Worm (Caenorhabditis elegans) whole organism, L1 larva: ENCODE data around the gene vps-45.

Source experiments
- ceh-82 ChIP-seq, 3 experiments: fragments of 150-350 bp in 1 of 3; sonication (generic microtip) in 2 of 3; optimal IDR thresholded peaks; 2 replicates each; lab custom pipeline; 2014 to 2017; ENCODE audit warnings: missing biosample characterization in 3 of 3, missing genetic modification characterization in 3 of 3
- ceh-90 ChIP-seq: sonication (generic microtip); optimal IDR thresholded peaks from 2 replicates; lab custom pipeline; 2016; ENCODE audit warnings: missing genetic modification characterization, missing compliant biosample characterization
- egl-27 ChIP-seq, 2 experiments: fragments of 150-350 bp in 1 of 2; sonication (generic microtip); optimal IDR thresholded peaks; 3 replicates each; lab custom pipeline; 2017 to 2018; ENCODE audit warnings: missing biosample characterization in 2 of 2, missing genetic modification characterization in 2 of 2, missing genetic modification reagents in 2 of 2
- isw-1 ChIP-seq: fragments of 200-800 bp; sonication (Bioruptor generic); IDR thresholded peaks from 2 replicates; pipeline ENCODE4 v1.3.6; 2022; ENCODE audit warnings: missing genetic modification characterization, missing compliant biosample characterization
- lin-39 ChIP-seq: fragments of 150-350 bp; optimal IDR thresholded peaks from 2 replicates; lab custom pipeline; 2014; ENCODE audit warnings: missing biosample characterization, missing genetic modification reagents, missing genetic modification characterization
- snpc-4 ChIP-seq: fragments of 150-350 bp; optimal IDR thresholded peaks from 2 replicates; lab custom pipeline; 2014; ENCODE audit warnings: missing biosample characterization, missing genetic modification characterization

DNA sequence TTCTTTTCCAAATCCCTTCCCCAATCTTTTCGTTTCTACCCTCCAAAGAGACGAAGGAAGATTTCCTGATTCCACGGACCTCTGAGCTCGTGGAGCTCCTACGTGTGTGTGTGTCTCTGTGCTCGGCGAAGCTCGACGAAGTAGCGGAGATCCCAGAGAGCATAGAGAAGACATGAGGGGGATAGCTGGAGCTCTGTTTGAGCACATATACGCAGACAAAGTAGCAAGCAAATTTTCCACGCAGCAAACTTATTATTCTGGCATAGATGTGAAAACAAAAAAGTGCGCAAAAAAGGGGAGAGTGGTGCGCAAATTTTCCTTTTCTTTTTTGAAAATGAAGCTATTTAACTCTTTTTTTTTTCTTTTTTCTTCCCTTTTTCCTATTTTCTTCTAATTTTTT, 41.8 kb downstream of the vps-45 start:
- no peak for TF ChIP-seq ceh-90 (tag; lab: Kevin White, UChicago)
- no peak for TF ChIP-seq snpc-4
- no peak for TF ChIP-seq lin-39 (tag; lab: Kevin White, UChicago)
- TF ChIP-seq ceh-82 (tag; optimal IDR thresholded peaks at IDR 0.05; lab: Kevin White, UChicago) = peak in 2 of 3 experiments; percentile 37 to 45
- TF ChIP-seq egl-27 (tag; optimal IDR thresholded peaks at IDR 0.05; lab: Kevin White, UChicago) = no peak
- no peak for TF ChIP-seq isw-1 (GFP tag; lab: Robert Waterston, UW)
